Fruit fly (Drosophila melanogaster) whole organism, embryonic: ENCODE data around the gene rtv.
A peak's percentile ranks its signal among the peaks of the same experiment; 100 is the strongest.

ENCODE experiments used
- Ada2b ChIP-seq: fragments of 200-800 bp; sonication (Bioruptor generic); IDR thresholded peaks from 2 replicates; pipeline ENCODE4 v1.3.6; 2022; ENCODE audit warnings: missing biosample characterization, missing genetic modification characterization
- Asciz ChIP-seq: fragments of 200-800 bp; sonication (Bioruptor generic); optimal IDR thresholded peaks from 2 replicates; lab custom pipeline; 2017; ENCODE audit warnings: missing biosample characterization, mild to moderate bottlenecking, missing genetic modification characterization, missing genetic modification reagents
- Atf-2 ChIP-seq: fragments of 200-800 bp; sonication (Bioruptor generic); optimal IDR thresholded peaks from 2 replicates; lab custom pipeline; 2016; ENCODE audit warnings: missing biosample characterization, missing genetic modification characterization
- Bdp1 ChIP-seq: fragments of 200-800 bp; sonication (Bioruptor generic); optimal IDR thresholded peaks from 3 replicates; lab custom pipeline; 2016; ENCODE audit warnings: missing biosample characterization, missing genetic modification characterization
- CG10431 ChIP-seq: fragments of 200-800 bp; sonication (Bioruptor generic); optimal IDR thresholded peaks from 3 replicates; lab custom pipeline; 2018; ENCODE audit warnings: missing biosample characterization, mild to moderate bottlenecking, missing genetic modification characterization
- CG10462 ChIP-seq: fragments of 200-800 bp; sonication (Bioruptor generic); optimal IDR thresholded peaks from 2 replicates; lab custom pipeline; 2016; ENCODE audit warnings: missing biosample characterization, missing genetic modification characterization
- CG10565 ChIP-seq: fragments of 200-800 bp; sonication (Bioruptor generic); optimal IDR thresholded peaks from 3 replicates; lab custom pipeline; 2016; ENCODE audit warnings: missing biosample characterization, mild to moderate bottlenecking, missing genetic modification characterization
- CG11398 ChIP-seq: fragments of 200-800 bp; sonication (Bioruptor generic); optimal IDR thresholded peaks from 2 replicates; lab custom pipeline; 2016; ENCODE audit warnings: missing biosample characterization, missing genetic modification characterization
- CG14860 ChIP-seq: fragments of 200-800 bp; sonication (Bioruptor generic); IDR thresholded peaks from 3 replicates; pipeline ENCODE4 v1.3.6; 2022; ENCODE audit warnings: missing biosample characterization, missing genetic modification characterization; ENCODE audit not compliant: partially characterized antibody
- CG16779 ChIP-seq: fragments of 200-800 bp; sonication (Bioruptor generic); IDR thresholded peaks from 2 replicates; pipeline ENCODE4 v1.3.6; 2022; ENCODE audit warnings: missing biosample characterization, missing genetic modification characterization
- CG17186 ChIP-seq: fragments of 200-800 bp; sonication (Bioruptor generic); optimal IDR thresholded peaks from 3 replicates; lab custom pipeline; 2017; ENCODE audit warnings: missing biosample characterization, missing genetic modification reagents, missing genetic modification characterization
- CG17802 ChIP-seq: fragments of 200-800 bp; sonication (Bioruptor generic); optimal IDR thresholded peaks from 2 replicates; lab custom pipeline; 2018; ENCODE audit warnings: missing biosample characterization, mild to moderate bottlenecking, missing genetic modification characterization, moderate library complexity
- CG2712 ChIP-seq: fragments of 200-800 bp; optimal IDR thresholded peaks from 3 replicates; lab custom pipeline; 2019; ENCODE audit warnings: missing biosample characterization, mild to moderate bottlenecking, missing genetic modification characterization, moderate library complexity
- CG3281 ChIP-seq: fragments of 200-800 bp; sonication (Bioruptor generic); optimal IDR thresholded peaks from 3 replicates; lab custom pipeline; 2017; ENCODE audit warnings: missing biosample characterization, mild to moderate bottlenecking, missing genetic modification characterization
- CG3847 ChIP-seq: fragments of 200-800 bp; sonication (Bioruptor generic); IDR thresholded peaks from 2 replicates; pipeline ENCODE4 v1.3.6; 2022; ENCODE audit warnings: missing biosample characterization, missing genetic modification characterization
- CG4424 ChIP-seq: fragments of 200-800 bp; sonication (Bioruptor generic); optimal IDR thresholded peaks from 3 replicates; lab custom pipeline; 2016; ENCODE audit warnings: missing biosample characterization, missing genetic modification characterization
- CG6175 ChIP-seq: fragments of 200-800 bp; sonication (Bioruptor generic); IDR thresholded peaks from 3 replicates; pipeline ENCODE4 v1.3.6; 2022; ENCODE audit warnings: missing biosample characterization, missing genetic modification characterization
- CG6765 ChIP-seq: fragments of 200-800 bp; sonication (Bioruptor generic); optimal IDR thresholded peaks from 3 replicates; lab custom pipeline; 2017; ENCODE audit warnings: missing biosample characterization, mild to moderate bottlenecking, missing genetic modification characterization
- CG6791 ChIP-seq: fragments of 200-800 bp; sonication (Bioruptor generic); IDR thresholded peaks from 3 replicates; pipeline ENCODE4 v1.3.6; 2022; ENCODE audit warnings: missing biosample characterization, missing genetic modification characterization; ENCODE audit not compliant: partially characterized antibody
- CG7745 ChIP-seq: fragments of 200-800 bp; sonication (Bioruptor generic); optimal IDR thresholded peaks from 2 replicates; lab custom pipeline; 2018; ENCODE audit warnings: missing biosample characterization, mild to moderate bottlenecking, missing genetic modification characterization, moderate library complexity
- CG8765 ChIP-seq: fragments of 200-800 bp; sonication (Bioruptor generic); IDR thresholded peaks from 2 replicates; pipeline ENCODE4 v1.3.6; 2022; ENCODE audit warnings: missing biosample characterization, missing genetic modification characterization
- CG9215 ChIP-seq: fragments of 200-800 bp; sonication (Bioruptor generic); IDR thresholded peaks from 2 replicates; pipeline ENCODE4 v1.3.6; 2022; ENCODE audit warnings: missing biosample characterization, missing genetic modification characterization
- CG9797 ChIP-seq: fragments of 200-800 bp; sonication (Bioruptor generic); optimal IDR thresholded peaks from 3 replicates; lab custom pipeline; 2018; ENCODE audit warnings: missing biosample characterization, mild to moderate bottlenecking, missing genetic modification characterization
- CG9932 ChIP-seq: fragments of 200-800 bp; sonication (Bioruptor generic); IDR thresholded peaks from 2 replicates; pipeline ENCODE4 v1.3.6; 2022; ENCODE audit warnings: missing biosample characterization, missing genetic modification characterization
- D ChIP-seq, 2 experiments: fragments of 200-800 bp in 1 of 2; fragments of >200 bp in 1 of 2; sonication (Bioruptor generic) in 1 of 2; optimal IDR thresholded peaks; 2 replicates in 1 of 2; 3 replicates in 1 of 2; lab custom pipeline; 2017; ENCODE audit warnings: mild to moderate bottlenecking in 1 of 2, missing biosample characterization in 1 of 2, missing genetic modification characterization in 1 of 2, missing genetic modification reagents in 1 of 2
- Dip3 ChIP-seq: fragments of 200-800 bp; sonication (Bioruptor generic); optimal IDR thresholded peaks from 3 replicates; lab custom pipeline; 2016; ENCODE audit warnings: missing biosample characterization, missing genetic modification characterization
- Dll ChIP-seq: fragments of 200-800 bp; sonication (Bioruptor generic); IDR thresholded peaks from 4 replicates; pipeline ENCODE4 v1.3.6; 2022; ENCODE audit warnings: missing biosample characterization, missing genetic modification characterization; ENCODE audit not compliant: partially characterized antibody
- Doc2 ChIP-seq: fragments of 200-800 bp; sonication (Bioruptor generic); IDR thresholded peaks from 2 replicates; pipeline ENCODE4 v1.3.6; 2022; ENCODE audit warnings: missing biosample characterization, missing genetic modification characterization
- Gug ChIP-seq: fragments of 200-800 bp; sonication (Bioruptor generic); IDR thresholded peaks from 4 replicates; pipeline ENCODE4 v1.3.6; 2022; ENCODE audit warnings: missing biosample characterization, missing genetic modification characterization
- Hr3 ChIP-seq: fragments of 200-800 bp; sonication (Bioruptor generic); optimal IDR thresholded peaks from 3 replicates; lab custom pipeline; 2016; ENCODE audit warnings: missing biosample characterization, missing genetic modification characterization
- Meics ChIP-seq: fragments of 200-800 bp; sonication (Bioruptor generic); optimal IDR thresholded peaks from 2 replicates; lab custom pipeline; 2017; ENCODE audit warnings: missing biosample characterization, mild to moderate bottlenecking, missing genetic modification characterization
- Neu2 ChIP-seq: fragments of 200-800 bp; sonication (Bioruptor generic); optimal IDR thresholded peaks from 3 replicates; lab custom pipeline; 2016; ENCODE audit warnings: missing biosample characterization, missing genetic modification characterization, borderline replicate concordance
- Oaz ChIP-seq: fragments of 200-800 bp; sonication (Bioruptor generic); IDR thresholded peaks from 2 replicates; pipeline ENCODE4 v1.3.6; 2022; ENCODE audit warnings: missing biosample characterization, missing genetic modification characterization
- Side ChIP-seq: fragments of 200-800 bp; sonication (Bioruptor generic); optimal IDR thresholded peaks from 2 replicates; lab custom pipeline; 2016; ENCODE audit warnings: missing biosample characterization, missing genetic modification characterization
- Ssrp ChIP-seq: fragments of 200-800 bp; sonication (Bioruptor generic); optimal IDR thresholded peaks from 2 replicates; lab custom pipeline; 2018; ENCODE audit warnings: missing biosample characterization, mild to moderate bottlenecking, missing genetic modification characterization, moderate library complexity
- TFAM ChIP-seq: fragments of 200-800 bp; sonication (Bioruptor generic); optimal IDR thresholded peaks from 2 replicates; lab custom pipeline; 2017; ENCODE audit warnings: missing biosample characterization, missing genetic modification characterization, inconsistent platforms
- abd-A ChIP-seq: fragments of 200-800 bp; sonication (Bioruptor generic); optimal IDR thresholded peaks from 3 replicates; lab custom pipeline; 2019; ENCODE audit warnings: missing biosample characterization, mild to moderate bottlenecking, missing genetic modification characterization, moderate library complexity
- amos ChIP-seq: fragments of 200-800 bp; sonication (Bioruptor generic); IDR thresholded peaks from 2 replicates; pipeline ENCODE4 v1.3.6; 2022; ENCODE audit warnings: missing biosample characterization, missing genetic modification characterization; ENCODE audit not compliant: partially characterized antibody
- bab2 ChIP-seq: fragments of 200-800 bp; sonication (Bioruptor generic); optimal IDR thresholded peaks from 2 replicates; lab custom pipeline; 2016; ENCODE audit warnings: missing biosample characterization, missing genetic modification characterization
- croc ChIP-seq: fragments of 200-800 bp; sonication (Bioruptor generic); conservative IDR thresholded peaks from 3 replicates; pipeline ENCODE4 v1.3.6; 2022; ENCODE audit warnings: missing biosample characterization, missing genetic modification characterization
- dpn ChIP-seq, 2 experiments: fragments of 200-800 bp; sonication (Bioruptor generic); optimal IDR thresholded peaks; 3 replicates each; lab custom pipeline; 2016; ENCODE audit warnings: missing biosample characterization in 2 of 2, missing genetic modification characterization in 2 of 2
- gfzf ChIP-seq: fragments of 200-800 bp; sonication (Bioruptor generic); optimal IDR thresholded peaks from 2 replicates; lab custom pipeline; 2016; ENCODE audit warnings: missing biosample characterization, mild to moderate bottlenecking, missing genetic modification characterization, moderate library complexity
- gt ChIP-seq: fragments of 200-800 bp; sonication (Bioruptor generic); IDR thresholded peaks from 2 replicates; pipeline ENCODE4 v1.3.6; 2022; ENCODE audit warnings: missing biosample characterization, missing genetic modification characterization
- ind ChIP-seq: fragments of 200-800 bp; sonication (Bioruptor generic); optimal IDR thresholded peaks from 3 replicates; lab custom pipeline; 2016; ENCODE audit warnings: missing biosample characterization, missing genetic modification characterization
- jing ChIP-seq: fragments of 200-800 bp; sonication (Bioruptor generic); optimal IDR thresholded peaks from 2 replicates; lab custom pipeline; 2018; ENCODE audit warnings: missing biosample characterization, mild to moderate bottlenecking, missing genetic modification characterization
- pfk ChIP-seq: fragments of 200-800 bp; sonication (Bioruptor generic); optimal IDR thresholded peaks from 2 replicates; lab custom pipeline; 2018; ENCODE audit warnings: missing biosample characterization, mild to moderate bottlenecking, missing genetic modification characterization, moderate library complexity
- pros ChIP-seq: fragments of 200-800 bp; sonication (Bioruptor generic); optimal IDR thresholded peaks from 3 replicates; lab custom pipeline; 2019; ENCODE audit warnings: missing biosample characterization, mild to moderate bottlenecking, missing genetic modification characterization, moderate library complexity
- tio ChIP-seq: fragments of 200-800 bp; sonication (Bioruptor generic); optimal IDR thresholded peaks from 2 replicates; lab custom pipeline; 2017; ENCODE audit warnings: missing biosample characterization, missing genetic modification characterization, inconsistent platforms
- trh ChIP-seq: fragments of 200-800 bp; sonication (Bioruptor generic); optimal IDR thresholded peaks from 2 replicates; lab custom pipeline; 2016; ENCODE audit warnings: missing biosample characterization, missing genetic modification characterization

rtv gene

dm6 chrX:11153826-11154510 is at the start of gene rtv, which contains the start of gene Dlic:
Gene rtv (minus strand): TSS chrX:11153990.
Gene Dlic (plus strand): TSS chrX:11154421.
- TF ChIP-seq Asciz (GFP tag; lab: Kevin White, UChicago) (no peak), CG6175 (no peak), Atf-2 (peak; percentile 12), CG17802 (tag; lab: Kevin White, UChicago) (no peak), CG17186 (GFP tag; lab: Kevin White, UChicago) (no peak), croc (GFP tag; lab: Robert Waterston, UW) (no peak), CG14860 (GFP tag; lab: Robert Waterston, UW) (peak; percentile 57; the same call in 2 of the 3 replicates), CG9932 (peak; percentile 44), CG7745 (no peak), Side (GFP tag; lab: Kevin White, UChicago) (no peak), CG9797 (GFP tag; lab: Kevin White, UChicago) (peak; percentile 86), CG16779 (GFP tag; lab: Robert Waterston, UW) (no peak), Oaz (no peak), D (optimal IDR thresholded peaks at IDR 0.05; lab: Kevin White, UChicago) (no peak), D (GFP tag; optimal IDR thresholded peaks at IDR 0.05; lab: Kevin White, UChicago) (no peak), CG10565 (no peak), gt (GFP tag; lab: Robert Waterston, UW) (no peak), trh (GFP tag; lab: Kevin White, UChicago) (no peak), CG3281 (GFP tag; lab: Kevin White, UChicago) (no peak), TFAM (GFP tag; lab: Kevin White, UChicago) (no peak), ind (GFP tag; lab: Kevin White, UChicago) (peak; percentile 25), CG6765 (GFP tag; lab: Kevin White, UChicago) (no peak), CG8765 (no peak), tio (no peak), CG9215 (GFP tag; lab: Robert Waterston, UW) (no peak), CG2712 (tag; lab: Kevin White, UChicago) (peak; percentile 65), bab2 (GFP tag; lab: Kevin White, UChicago) (no peak), Bdp1 (no peak), pfk (GFP tag; lab: Kevin White, UChicago) (no peak), CG10431 (GFP tag; lab: Kevin White, UChicago) (no peak), pros (GFP tag; lab: Kevin White, UChicago) (no peak), CG11398 (GFP tag; lab: Kevin White, UChicago) (no peak), abd-A (tag; lab: Kevin White, UChicago) (no peak), gfzf (peak; percentile 72), CG10462 (GFP tag; lab: Kevin White, UChicago) (peak; percentile 35), CG6791 (GFP tag; lab: Robert Waterston, UW) (peak; percentile 69; the same call in 2 of the 3 replicates), CG3847 (GFP tag; lab: Robert Waterston, UW) (0 out of 2 replicates have a peak, but pooled peaks have one; percentile 26), jing (GFP tag; lab: Kevin White, UChicago) (no peak), Dll (GFP tag; lab: Robert Waterston, UW) (peak; percentile 88), Ssrp (tag; lab: Kevin White, UChicago) (no peak), dpn (GFP tag; optimal IDR thresholded peaks at IDR 0.05; lab: Kevin White, UChicago) (peak; percentile 8 to 30), Ada2b (GFP tag; lab: Robert Waterston, UW) (no peak), Dip3 (GFP tag; lab: Kevin White, UChicago) (no peak), Doc2 (GFP tag; lab: Robert Waterston, UW) (no peak), Meics (GFP tag; lab: Kevin White, UChicago) (peak; percentile 7), Neu2 (no peak), amos (GFP tag; lab: Robert Waterston, UW) (peak; percentile 76), Hr3 (no peak), Gug (GFP tag; lab: Robert Waterston, UW) (0 out of 4 replicates have a peak, but pooled peaks have one; percentile 13), CG4424 (GFP tag; lab: Kevin White, UChicago) (no peak)
